Worm (Caenorhabditis elegans) whole organism, L2 larva: Measurements from ENCODE around the gene lgc-36.

Experiments
- C34F6.9 ChIP-seq: fragments of 150-350 bp; optimal IDR thresholded peaks from 2 replicates; lab custom pipeline; 2014; ENCODE audit warnings: missing biosample characterization, missing genetic modification characterization
- F13H6.1 ChIP-seq: sonication (generic microtip); optimal IDR thresholded peaks from 2 replicates; lab custom pipeline; 2016; ENCODE audit warnings: missing genetic modification characterization, missing compliant biosample characterization
- R02D3.7 ChIP-seq: fragments of 150-350 bp; optimal IDR thresholded peaks from 2 replicates; lab custom pipeline; 2014; ENCODE audit warnings: missing biosample characterization, missing genetic modification characterization
- Y55F3AM.14 ChIP-seq: fragments of 200-800 bp; sonication (Bioruptor generic); optimal IDR thresholded peaks from 2 replicates; lab custom pipeline; 2018; ENCODE audit warnings: mild to moderate bottlenecking, missing genetic modification characterization, missing compliant biosample characterization
- aly-2 ChIP-seq: fragments of 150-350 bp; optimal IDR thresholded peaks from 2 replicates; lab custom pipeline; 2014; ENCODE audit warnings: missing biosample characterization, missing genetic modification characterization
- ama-1 ChIP-seq: fragments of 150-350 bp; optimal IDR thresholded peaks from 2 replicates; lab custom pipeline; 2018; ENCODE audit warnings: inconsistent platforms
- blmp-1 ChIP-seq: sonication (generic microtip); optimal IDR thresholded peaks from 2 replicates; lab custom pipeline; 2017; ENCODE audit warnings: missing genetic modification characterization, mild to moderate bottlenecking, missing compliant biosample characterization, antibody characterized with exemption, moderate library complexity; ENCODE audit not compliant: insufficient read depth
- ceh-16 ChIP-seq: fragments of 150-350 bp; optimal IDR thresholded peaks from 2 replicates; lab custom pipeline; 2014; ENCODE audit warnings: missing biosample characterization, missing genetic modification characterization
- ceh-82 ChIP-seq: fragments of 150-350 bp; optimal IDR thresholded peaks from 2 replicates; lab custom pipeline; 2014; ENCODE audit warnings: missing biosample characterization, missing genetic modification characterization
- crh-2 ChIP-seq: sonication (generic microtip); optimal IDR thresholded peaks from 2 replicates; lab custom pipeline; 2017; ENCODE audit warnings: missing biosample characterization, missing genetic modification characterization
- egl-27 ChIP-seq: sonication (generic microtip); optimal IDR thresholded peaks from 3 replicates; lab custom pipeline; 2017; ENCODE audit warnings: missing biosample characterization, missing genetic modification reagents, missing genetic modification characterization
- elt-3 ChIP-seq: sonication (generic microtip); optimal IDR thresholded peaks from 2 replicates; lab custom pipeline; 2017; ENCODE audit warnings: missing biosample characterization, missing genetic modification characterization
- fos-1 ChIP-seq: fragments of 150-350 bp; optimal IDR thresholded peaks from 2 replicates; lab custom pipeline; 2014; ENCODE audit warnings: missing biosample characterization, missing genetic modification characterization
- gmeb-1 ChIP-seq: fragments of 150-350 bp; optimal IDR thresholded peaks from 2 replicates; lab custom pipeline; 2014; ENCODE audit warnings: missing biosample characterization, missing genetic modification characterization
- lin-11 ChIP-seq: fragments of 150-350 bp; sonication (generic microtip); optimal IDR thresholded peaks from 2 replicates; lab custom pipeline; 2014; ENCODE audit warnings: missing biosample characterization, missing genetic modification characterization, inconsistent platforms, mixed read lengths
- lin-39 ChIP-seq: fragments of 150-350 bp; optimal IDR thresholded peaks from 2 replicates; lab custom pipeline; 2014; ENCODE audit warnings: missing biosample characterization, missing genetic modification reagents, missing genetic modification characterization
- lsy-2 ChIP-seq, 2 experiments: fragments of 150-350 bp in 1 of 2; sonication (generic microtip) in 1 of 2; optimal IDR thresholded peaks; 2 replicates each; lab custom pipeline; 2014 to 2017; ENCODE audit warnings: missing biosample characterization in 2 of 2, missing genetic modification characterization in 2 of 2
- mab-5 ChIP-seq: fragments of 150-350 bp; optimal IDR thresholded peaks from 2 replicates; lab custom pipeline; 2014; ENCODE audit warnings: missing biosample characterization, missing genetic modification characterization
- mbf-1 ChIP-seq: sonication (generic microtip); optimal IDR thresholded peaks from 2 replicates; lab custom pipeline; 2017; ENCODE audit warnings: missing biosample characterization, missing genetic modification characterization
- mdl-1 ChIP-seq, 2 experiments: fragments of 150-350 bp in 1 of 2; sonication (generic microtip) in 1 of 2; optimal IDR thresholded peaks; 2 replicates each; lab custom pipeline; 2017; ENCODE audit warnings: missing biosample characterization in 2 of 2, missing genetic modification characterization in 2 of 2
- nhr-10 ChIP-seq: sonication (generic microtip); optimal IDR thresholded peaks from 2 replicates; lab custom pipeline; 2017; ENCODE audit warnings: missing biosample characterization, missing genetic modification characterization
- nhr-12 ChIP-seq: fragments of 150-350 bp; optimal IDR thresholded peaks from 2 replicates; lab custom pipeline; 2014; ENCODE audit warnings: missing biosample characterization, missing genetic modification characterization
- nhr-129 ChIP-seq: fragments of 150-350 bp; optimal IDR thresholded peaks from 2 replicates; lab custom pipeline; 2014; ENCODE audit warnings: missing biosample characterization, missing genetic modification characterization
- nhr-21 ChIP-seq: fragments of 150-350 bp; optimal IDR thresholded peaks from 2 replicates; lab custom pipeline; 2014; ENCODE audit warnings: missing biosample characterization, missing genetic modification characterization
- nhr-23 ChIP-seq: fragments of 150-350 bp; optimal IDR thresholded peaks from 2 replicates; lab custom pipeline; 2014; ENCODE audit warnings: missing biosample characterization, missing genetic modification reagents, missing genetic modification characterization
- nhr-25 ChIP-seq: fragments of 150-350 bp; sonication (generic microtip); optimal IDR thresholded peaks from 3 replicates; lab custom pipeline; 2014; ENCODE audit warnings: missing biosample characterization, missing genetic modification characterization
- nhr-77 ChIP-seq: fragments of 150-350 bp; optimal IDR thresholded peaks from 2 replicates; lab custom pipeline; 2014; ENCODE audit warnings: missing biosample characterization, missing genetic modification characterization
- peb-1 ChIP-seq: fragments of 150-350 bp; optimal IDR thresholded peaks from 2 replicates; lab custom pipeline; 2014; ENCODE audit warnings: missing biosample characterization, missing genetic modification characterization
- sem-4 ChIP-seq: fragments of 150-350 bp; optimal IDR thresholded peaks from 2 replicates; lab custom pipeline; 2014; ENCODE audit warnings: missing biosample characterization, missing genetic modification reagents, missing genetic modification characterization
- sma-3 ChIP-seq: sonication (generic microtip); optimal IDR thresholded peaks from 2 replicates; lab custom pipeline; 2016; ENCODE audit warnings: missing genetic modification reagents, missing genetic modification characterization, missing compliant biosample characterization
- sma-9 ChIP-seq, 2 experiments: fragments of 150-350 bp in 1 of 2; sonication (generic microtip) in 1 of 2; optimal IDR thresholded peaks; 2 replicates each; lab custom pipeline; 2014 to 2016; ENCODE audit warnings: missing genetic modification characterization in 2 of 2, mild to moderate bottlenecking in 1 of 2, missing biosample characterization in 1 of 2, missing compliant biosample characterization in 1 of 2, missing genetic modification reagents in 1 of 2, moderate library complexity in 1 of 2
- unc-39 ChIP-seq: fragments of 150-350 bp; optimal IDR thresholded peaks from 2 replicates; lab custom pipeline; 2014; ENCODE audit warnings: missing biosample characterization, missing genetic modification characterization
- unc-55 ChIP-seq: fragments of 150-350 bp; sonication (generic microtip); optimal IDR thresholded peaks from 3 replicates; lab custom pipeline; 2014; ENCODE audit warnings: missing biosample characterization, missing genetic modification reagents, missing genetic modification characterization
- ztf-1 ChIP-seq: fragments of 200-800 bp; sonication (Bioruptor generic); conservative IDR thresholded peaks from 2 replicates; pipeline ENCODE4 v1.3.6; 2022; ENCODE audit warnings: missing genetic modification characterization, missing compliant biosample characterization
- ztf-4 ChIP-seq: fragments of 150-350 bp; optimal IDR thresholded peaks from 2 replicates; lab custom pipeline; 2014; ENCODE audit warnings: missing biosample characterization, missing genetic modification characterization

lgc-36 gene

DNA sequence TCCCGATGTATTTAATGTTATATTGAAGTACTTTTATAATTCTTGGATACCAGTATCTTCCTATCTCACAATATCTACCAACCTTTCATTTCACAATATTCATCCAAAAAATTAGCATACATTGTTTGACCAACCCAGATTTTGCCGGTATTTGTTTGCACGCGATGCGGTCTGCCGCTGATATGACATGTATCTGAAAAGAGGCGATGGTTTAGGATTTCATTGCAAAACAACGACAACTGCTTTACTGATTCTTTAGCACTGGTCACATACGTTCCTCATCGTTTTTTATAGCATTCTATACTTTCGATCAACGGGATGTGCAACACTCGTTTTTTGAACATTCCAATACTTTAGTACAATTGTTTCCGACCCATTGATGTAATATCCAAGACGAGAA, 10.9 kb downstream of the lgc-36 start, which contains the start of gene mam-4:
Gene mam-4 (plus strand): TSS at position 301 of the 400 bp plus-strand sequence.
- no peak for TF ChIP-seq mab-5
- no peak for TF ChIP-seq C34F6.9 (tag; lab: Kevin White, UChicago)
- no peak for TF ChIP-seq ama-1 (lab: Kevin White, UChicago)

DNA sequence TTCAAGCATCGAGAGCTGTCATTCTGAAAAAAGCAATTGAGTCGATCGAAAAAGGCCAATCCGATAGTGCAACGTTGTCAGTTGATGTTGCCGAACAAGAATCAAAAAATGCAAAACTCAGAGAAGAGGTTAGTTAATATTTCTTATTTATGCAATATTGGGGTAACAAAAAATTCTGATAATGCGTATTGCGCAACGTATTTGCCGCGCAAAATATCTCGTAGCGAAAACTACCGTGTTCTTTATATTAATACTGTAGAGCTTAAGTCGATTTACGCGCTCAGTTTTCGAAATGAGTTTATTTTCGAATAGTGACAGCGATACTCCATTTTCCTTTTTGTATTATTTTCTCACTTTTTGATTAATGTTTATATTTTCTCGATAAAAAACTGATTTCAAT, 13.8 kb downstream of the lgc-36 start:
- TF ChIP-seq nhr-10 (tag; lab: Kevin White, UChicago) (no peak), ceh-16 (tag; lab: Kevin White, UChicago) (no peak), C34F6.9 (tag; lab: Kevin White, UChicago) (no peak), elt-3 (tag; lab: Kevin White, UChicago) (no peak), unc-39 (no peak), lin-39 (tag; lab: Kevin White, UChicago) (no peak), crh-2 (tag; lab: Kevin White, UChicago) (no peak), gmeb-1 (tag; lab: Kevin White, UChicago) (no peak), egl-27 (tag; lab: Kevin White, UChicago) (no peak), R02D3.7 (no peak), nhr-77 (tag; lab: Kevin White, UChicago) (no peak), sem-4 (no peak), sma-3 (GFP tag; lab: Kevin White, UChicago) (no peak), nhr-23 (no peak), ztf-1 (GFP tag; lab: Robert Waterston, UW) (no peak), unc-55 (GFP tag; lab: Kevin White, UChicago) (no peak)

DNA sequence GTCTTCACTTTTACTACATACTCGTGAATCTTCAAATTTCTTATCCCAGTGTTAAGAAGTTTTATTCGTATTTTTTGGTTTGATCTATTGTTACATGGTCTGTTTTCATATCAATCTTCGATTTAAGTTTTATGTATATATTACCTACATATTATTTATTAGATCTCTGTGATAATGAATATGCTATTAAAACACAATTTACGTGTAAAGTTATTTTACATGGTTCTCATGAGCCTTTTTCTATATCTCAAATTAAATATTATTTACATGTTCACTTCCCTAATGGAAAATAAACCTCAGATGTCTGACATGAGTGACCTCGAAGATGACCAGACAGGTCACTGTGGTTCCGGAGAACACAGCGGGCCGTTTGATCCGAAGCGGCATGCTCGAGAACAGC, 14.3 kb downstream of the lgc-36 start, which contains the start of gene mxl-1:
Gene mxl-1 (plus strand): TSS at position 301 of the 400 bp plus-strand sequence.
- TF ChIP-seq sma-9 (GFP tag; optimal IDR thresholded peaks at IDR 0.05; lab: Kevin White, UChicago) (no peak), sma-9 (tag; optimal IDR thresholded peaks at IDR 0.05; lab: Kevin White, UChicago) (no peak), mdl-1 (tag; optimal IDR thresholded peaks at IDR 0.05; lab: Kevin White, UChicago) (no peak), ama-1 (lab: Kevin White, UChicago) (no peak), ceh-82 (tag; lab: Kevin White, UChicago) (no peak), peb-1 (no peak), Y55F3AM.14 (GFP tag; lab: Kevin White, UChicago) (no peak), nhr-12 (tag; lab: Kevin White, UChicago) (no peak), nhr-23 (no peak)

DNA sequence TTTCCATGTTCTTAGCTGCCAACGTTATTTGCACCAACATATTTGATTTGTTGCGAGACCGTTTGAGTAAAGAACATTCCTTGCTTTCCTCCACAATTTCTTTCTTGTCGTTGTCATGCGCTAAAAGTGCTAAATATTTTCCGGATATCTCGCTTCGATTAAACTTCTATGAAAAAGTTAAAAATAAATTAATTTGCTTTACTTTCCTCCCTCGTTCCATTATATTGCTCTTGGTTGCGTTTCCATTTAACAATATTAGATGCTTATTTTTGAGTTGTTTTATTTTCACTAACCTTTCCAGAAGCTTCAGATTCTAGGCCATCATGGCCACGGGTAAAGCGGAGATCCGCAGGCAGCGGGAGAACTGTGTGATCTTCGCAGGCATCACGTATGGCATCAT, 17.2 kb downstream of the lgc-36 start, which contains the start of gene pgap-1:
Gene pgap-1 (plus strand): TSS at position 301 of the 400 bp plus-strand sequence.
- no peak for TF ChIP-seq blmp-1 (tag; lab: Kevin White, UChicago)
- no peak for TF ChIP-seq mbf-1 (tag; lab: Kevin White, UChicago)
- no peak for TF ChIP-seq lin-11 (tag; lab: Kevin White, UChicago)

DNA sequence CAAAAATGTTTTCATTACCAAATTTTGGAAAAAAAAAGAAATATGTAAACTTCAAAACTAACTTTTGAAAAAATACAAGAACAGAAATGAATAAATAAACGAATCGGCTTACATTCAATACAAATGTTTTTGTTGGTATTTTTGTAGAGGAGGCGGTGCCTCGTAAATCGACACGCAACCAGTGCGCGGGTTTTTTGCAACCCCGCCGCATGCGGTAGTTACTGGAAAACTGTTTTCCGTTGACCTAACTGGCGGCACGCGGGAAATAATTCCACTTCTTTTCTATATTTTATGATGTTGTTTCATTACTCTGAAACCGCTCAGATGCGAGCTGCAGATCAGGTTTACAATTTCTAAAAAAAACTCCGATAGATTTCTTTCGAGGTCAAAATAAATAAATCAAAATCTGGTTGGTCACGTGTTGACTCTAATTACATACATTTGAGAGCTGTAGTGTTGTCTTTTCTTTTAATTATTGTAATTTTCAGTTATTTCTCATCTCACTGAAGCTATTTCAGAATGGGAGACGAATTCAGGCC, 19.5 kb downstream of the lgc-36 start, which contains the start of the genes dvc-1 and ima-1:
Gene dvc-1 (minus strand): TSS at position 145 of the 539 bp plus-strand sequence.
Gene ima-1 (plus strand): TSS at position 489 of the 539 bp plus-strand sequence.
- TF ChIP-seq aly-2 (tag; lab: Kevin White, UChicago) (no peak), nhr-25 (tag; lab: Kevin White, UChicago) (peak; percentile 64), nhr-129 (tag; lab: Kevin White, UChicago) (peak; percentile 65), ztf-4 (tag; lab: Kevin White, UChicago) (no peak), C34F6.9 (tag; lab: Kevin White, UChicago) (peak; percentile 57), F13H6.1 (tag; lab: Kevin White, UChicago) (peak; percentile 59), crh-2 (tag; lab: Kevin White, UChicago) (peak; percentile 66), sma-3 (GFP tag; lab: Kevin White, UChicago) (peak; percentile 60), nhr-21 (tag; lab: Kevin White, UChicago) (peak; percentile 7), ztf-1 (GFP tag; lab: Robert Waterston, UW) (no peak), lsy-2 (tag; optimal IDR thresholded peaks at IDR 0.05; lab: Kevin White, UChicago) (peak; percentile 25 to 73), ceh-82 (tag; lab: Kevin White, UChicago) (peak; percentile 69), sma-9 (GFP tag; optimal IDR thresholded peaks at IDR 0.05; lab: Kevin White, UChicago) (peak; percentile 32), sma-9 (tag; optimal IDR thresholded peaks at IDR 0.05; lab: Kevin White, UChicago) (no peak), gmeb-1 (tag; lab: Kevin White, UChicago) (peak; percentile 69), R02D3.7 (peak; percentile 89), peb-1 (no peak), lin-11 (tag; lab: Kevin White, UChicago) (peak; percentile 62), fos-1 (tag; lab: Kevin White, UChicago) (peak; percentile 2)
